Fruit fly (Drosophila melanogaster) whole organism, embryonic: Measurements from ENCODE around the gene Iyd.

Source experiments
- CG11085 ChIP-seq: fragments of 200-800 bp; sonication (Bioruptor generic); IDR thresholded peaks from 2 replicates; pipeline ENCODE4 v1.3.6; 2022; ENCODE audit warnings: missing biosample characterization, missing genetic modification characterization
- CG11093 ChIP-seq: fragments of 200-800 bp; sonication (Bioruptor generic); IDR thresholded peaks from 3 replicates; pipeline ENCODE4 v1.3.6; 2022; ENCODE audit warnings: missing biosample characterization, missing genetic modification characterization
- CG11247 ChIP-seq: fragments of 200-800 bp; sonication (Bioruptor generic); IDR thresholded peaks from 2 replicates; pipeline ENCODE4 v1.3.6; 2022; ENCODE audit warnings: missing biosample characterization, missing genetic modification characterization
- CG11696 ChIP-seq: fragments of 200-800 bp; sonication (Bioruptor generic); IDR thresholded peaks from 2 replicates; pipeline ENCODE4 v1.3.6; 2022; ENCODE audit warnings: missing biosample characterization, missing genetic modification characterization
- CG12299 ChIP-seq: fragments of 200-800 bp; sonication (Bioruptor generic); optimal IDR thresholded peaks from 2 replicates; lab custom pipeline; 2018; ENCODE audit warnings: missing biosample characterization, mild to moderate bottlenecking, missing genetic modification characterization
- CG1233 ChIP-seq: fragments of 200-800 bp; sonication (Bioruptor generic); optimal IDR thresholded peaks from 4 replicates; lab custom pipeline; 2018; ENCODE audit warnings: missing biosample characterization, mild to moderate bottlenecking, missing genetic modification characterization
- CG12744 ChIP-seq: fragments of 200-800 bp; sonication (Bioruptor generic); optimal IDR thresholded peaks from 2 replicates; lab custom pipeline; 2016; ENCODE audit warnings: missing biosample characterization, missing genetic modification characterization
- CG14965 ChIP-seq: fragments of 200-800 bp; sonication (Bioruptor generic); optimal IDR thresholded peaks from 2 replicates; lab custom pipeline; 2016; ENCODE audit warnings: missing biosample characterization, missing genetic modification characterization, borderline replicate concordance
- CG16779 ChIP-seq: fragments of 200-800 bp; sonication (Bioruptor generic); IDR thresholded peaks from 2 replicates; pipeline ENCODE4 v1.3.6; 2022; ENCODE audit warnings: missing biosample characterization, missing genetic modification characterization
- CG16863 ChIP-seq: fragments of 200-800 bp; sonication (Bioruptor generic); optimal IDR thresholded peaks from 3 replicates; lab custom pipeline; 2016; ENCODE audit warnings: missing biosample characterization, missing genetic modification characterization
- CG1792 ChIP-seq: fragments of 200-800 bp; sonication (Bioruptor generic); optimal IDR thresholded peaks from 2 replicates; lab custom pipeline; 2016; ENCODE audit warnings: missing biosample characterization, missing genetic modification characterization
- CG18619 ChIP-seq: fragments of 200-800 bp; sonication (Bioruptor generic); optimal IDR thresholded peaks from 3 replicates; lab custom pipeline; 2017; ENCODE audit warnings: missing biosample characterization, mild to moderate bottlenecking, missing genetic modification characterization
- CG2678 ChIP-seq: fragments of 200-800 bp; sonication (Bioruptor generic); optimal IDR thresholded peaks from 3 replicates; lab custom pipeline; 2019; ENCODE audit warnings: missing biosample characterization, mild to moderate bottlenecking, missing genetic modification characterization, moderate library complexity
- CG31365 ChIP-seq: fragments of 200-800 bp; sonication (Bioruptor generic); optimal IDR thresholded peaks from 2 replicates; lab custom pipeline; 2018; ENCODE audit warnings: missing biosample characterization, mild to moderate bottlenecking, missing genetic modification characterization
- CG3281 ChIP-seq: fragments of 200-800 bp; sonication (Bioruptor generic); optimal IDR thresholded peaks from 3 replicates; lab custom pipeline; 2017; ENCODE audit warnings: missing biosample characterization, mild to moderate bottlenecking, missing genetic modification characterization
- CG33213 ChIP-seq: fragments of 200-800 bp; sonication (Bioruptor generic); optimal IDR thresholded peaks from 3 replicates; lab custom pipeline; 2016; ENCODE audit warnings: missing biosample characterization, missing genetic modification characterization
- CG4404 ChIP-seq: fragments of 200-800 bp; sonication (Bioruptor generic); IDR thresholded peaks from 2 replicates; pipeline ENCODE4 v1.3.6; 2022; ENCODE audit warnings: missing biosample characterization, missing genetic modification characterization
- CG4820 ChIP-seq: fragments of 200-800 bp; sonication (Bioruptor generic); optimal IDR thresholded peaks from 3 replicates; lab custom pipeline; 2016; ENCODE audit warnings: missing biosample characterization, missing genetic modification characterization
- CG5180 ChIP-seq: fragments of 200-800 bp; sonication (Bioruptor generic); optimal IDR thresholded peaks from 3 replicates; lab custom pipeline; 2017; ENCODE audit warnings: missing biosample characterization, missing genetic modification characterization, mild to moderate bottlenecking, moderate library complexity, missing genetic modification reagents
- CG6813 ChIP-seq: fragments of 200-800 bp; sonication (Bioruptor generic); optimal IDR thresholded peaks from 2 replicates; lab custom pipeline; 2017; ENCODE audit warnings: missing biosample characterization, missing genetic modification characterization, mild to moderate bottlenecking, moderate library complexity, missing genetic modification reagents
- CG7786 ChIP-seq: fragments of 200-800 bp; sonication (Bioruptor generic); optimal IDR thresholded peaks from 2 replicates; lab custom pipeline; 2016; ENCODE audit warnings: missing biosample characterization, missing genetic modification characterization
- CG8388 ChIP-seq: fragments of 200-800 bp; sonication (Bioruptor generic); optimal IDR thresholded peaks from 2 replicates; lab custom pipeline; 2019; ENCODE audit warnings: missing biosample characterization, mild to moderate bottlenecking, missing genetic modification characterization, moderate library complexity
- CG9437 ChIP-seq: fragments of 200-800 bp; sonication (Bioruptor generic); optimal IDR thresholded peaks from 2 replicates; lab custom pipeline; 2018; ENCODE audit warnings: missing biosample characterization, mild to moderate bottlenecking, missing genetic modification characterization
- CTCF ChIP-seq: fragments of 200-800 bp; sonication (Bioruptor generic); optimal IDR thresholded peaks from 2 replicates; lab custom pipeline; 2017; ENCODE audit warnings: missing biosample characterization, mild to moderate bottlenecking, missing genetic modification characterization, moderate library complexity
- CoRest ChIP-seq: fragments of 200-800 bp; sonication (Bioruptor generic); optimal IDR thresholded peaks from 3 replicates; lab custom pipeline; 2018; ENCODE audit warnings: missing biosample characterization, mild to moderate bottlenecking, missing genetic modification characterization, moderate library complexity
- D19A ChIP-seq: fragments of 200-800 bp; optimal IDR thresholded peaks from 3 replicates; lab custom pipeline; 2019; ENCODE audit warnings: missing biosample characterization, mild to moderate bottlenecking, missing genetic modification characterization, moderate library complexity
- Gug ChIP-seq: fragments of 200-800 bp; sonication (Bioruptor generic); IDR thresholded peaks from 4 replicates; pipeline ENCODE4 v1.3.6; 2022; ENCODE audit warnings: missing biosample characterization, missing genetic modification characterization
- Jarid2 ChIP-seq: fragments of 200-800 bp; sonication (Bioruptor generic); optimal IDR thresholded peaks from 3 replicates; lab custom pipeline; 2017; ENCODE audit warnings: mild to moderate bottlenecking, missing biosample characterization, missing genetic modification reagents, missing genetic modification characterization
- Kr ChIP-seq: fragments of 200-800 bp; sonication (Bioruptor generic); optimal IDR thresholded peaks from 2 replicates; lab custom pipeline; 2017; ENCODE audit warnings: missing biosample characterization, mild to moderate bottlenecking, missing genetic modification characterization
- Lhr ChIP-seq: fragments of 200-800 bp; sonication (Bioruptor generic); optimal IDR thresholded peaks from 3 replicates; lab custom pipeline; 2017; ENCODE audit warnings: mild to moderate bottlenecking, missing biosample characterization, missing genetic modification reagents, missing genetic modification characterization
- Mad ChIP-seq: fragments of 200-800 bp; sonication (Bioruptor generic); optimal IDR thresholded peaks from 2 replicates; lab custom pipeline; 2016; ENCODE audit warnings: missing biosample characterization, missing genetic modification characterization
- Myb ChIP-seq: fragments of 200-800 bp; sonication (Bioruptor generic); optimal IDR thresholded peaks from 2 replicates; lab custom pipeline; 2016; ENCODE audit warnings: missing biosample characterization, missing genetic modification characterization
- NC2α ChIP-seq: fragments of 200-800 bp; sonication (Bioruptor generic); optimal IDR thresholded peaks from 2 replicates; lab custom pipeline; 2016; ENCODE audit warnings: missing biosample characterization, missing genetic modification characterization
- PHDP ChIP-seq: fragments of 200-800 bp; sonication (Bioruptor generic); optimal IDR thresholded peaks from 3 replicates; lab custom pipeline; 2018; ENCODE audit warnings: missing biosample characterization, mild to moderate bottlenecking, missing genetic modification characterization, moderate library complexity
- Spps ChIP-seq: fragments of 200-800 bp; sonication (Bioruptor generic); optimal IDR thresholded peaks from 2 replicates; lab custom pipeline; 2018; ENCODE audit warnings: missing biosample characterization, mild to moderate bottlenecking, missing genetic modification characterization
- Vsx1 ChIP-seq: fragments of 200-800 bp; sonication (Bioruptor generic); optimal IDR thresholded peaks from 2 replicates; lab custom pipeline; 2017; ENCODE audit warnings: missing biosample characterization, mild to moderate bottlenecking, missing genetic modification characterization, missing genetic modification reagents
- amos ChIP-seq: fragments of 200-800 bp; sonication (Bioruptor generic); IDR thresholded peaks from 2 replicates; pipeline ENCODE4 v1.3.6; 2022; ENCODE audit warnings: missing biosample characterization, missing genetic modification characterization; ENCODE audit not compliant: partially characterized antibody
- ap ChIP-seq: fragments of 200-800 bp; sonication (Bioruptor generic); IDR thresholded peaks from 2 replicates; pipeline ENCODE4 v1.3.6; 2022; ENCODE audit warnings: missing biosample characterization, missing genetic modification characterization
- crol ChIP-seq: fragments of 200-800 bp; sonication (Bioruptor generic); IDR thresholded peaks from 2 replicates; pipeline ENCODE4 v1.3.6; 2022; ENCODE audit warnings: missing biosample characterization, missing genetic modification characterization
- dan ChIP-seq: fragments of 200-800 bp; sonication (Bioruptor generic); IDR thresholded peaks from 2 replicates; pipeline ENCODE4 v1.3.6; 2022; ENCODE audit warnings: missing biosample characterization, missing genetic modification characterization
- gfzf ChIP-seq: fragments of 200-800 bp; sonication (Bioruptor generic); optimal IDR thresholded peaks from 2 replicates; lab custom pipeline; 2016; ENCODE audit warnings: missing biosample characterization, mild to moderate bottlenecking, missing genetic modification characterization, moderate library complexity
- jumu ChIP-seq: fragments of 200-800 bp; sonication (Bioruptor generic); optimal IDR thresholded peaks from 3 replicates; lab custom pipeline; 2016; ENCODE audit warnings: missing biosample characterization, missing genetic modification characterization
- ken ChIP-seq: fragments of 200-800 bp; sonication (Bioruptor generic); IDR thresholded peaks from 3 replicates; pipeline ENCODE4 v1.3.6; 2022; ENCODE audit warnings: missing biosample characterization, missing genetic modification characterization
- kni ChIP-seq: fragments of 200-800 bp; sonication (Bioruptor generic); optimal IDR thresholded peaks from 3 replicates; lab custom pipeline; 2017; ENCODE audit warnings: mild to moderate bottlenecking, missing biosample characterization, missing genetic modification reagents, missing genetic modification characterization
- repo ChIP-seq: fragments of 200-800 bp; sonication (Bioruptor generic); optimal IDR thresholded peaks from 2 replicates; lab custom pipeline; 2016; ENCODE audit warnings: missing biosample characterization, missing genetic modification characterization
- row ChIP-seq: fragments of 200-800 bp; sonication (Bioruptor generic); IDR thresholded peaks from 3 replicates; pipeline ENCODE4 v1.3.6; 2022; ENCODE audit warnings: missing biosample characterization, missing genetic modification characterization
- slou ChIP-seq: fragments of 200-800 bp; sonication (Bioruptor generic); optimal IDR thresholded peaks from 3 replicates; lab custom pipeline; 2016; ENCODE audit warnings: missing biosample characterization, missing genetic modification characterization
- sqz ChIP-seq: fragments of 200-800 bp; sonication (Bioruptor generic); optimal IDR thresholded peaks from 3 replicates; lab custom pipeline; 2018; ENCODE audit warnings: missing biosample characterization, mild to moderate bottlenecking, missing genetic modification characterization
- tio ChIP-seq: fragments of 200-800 bp; sonication (Bioruptor generic); optimal IDR thresholded peaks from 2 replicates; lab custom pipeline; 2017; ENCODE audit warnings: missing biosample characterization, missing genetic modification characterization, inconsistent platforms
- vnd ChIP-seq: fragments of 200-800 bp; sonication (Bioruptor generic); IDR thresholded peaks from 3 replicates; pipeline ENCODE4 v1.3.6; 2022; ENCODE audit warnings: missing biosample characterization, missing genetic modification characterization; ENCODE audit not compliant: partially characterized antibody
- zen ChIP-seq: fragments of 200-800 bp; sonication (Bioruptor generic); optimal IDR thresholded peaks from 3 replicates; lab custom pipeline; 2018; ENCODE audit warnings: missing biosample characterization, mild to moderate bottlenecking, missing genetic modification characterization, moderate library complexity

Gene Iyd

dm6 chr3L:11119901-11120418 lies 23.9 kb upstream of the Iyd start (continued):
- TF ChIP-seq CG1233 (GFP tag; lab: Kevin White, UChicago) (peak; percentile 57), CG11247 (no peak), row (GFP tag; lab: Robert Waterston, UW) (no peak; the same call in 2 of the 3 replicates), NC2α (no peak), CG11696 (no peak), amos (GFP tag; lab: Robert Waterston, UW) (no peak; the same call in 1 of the 2 replicates), Lhr (no peak), Myb (GFP tag; lab: Kevin White, UChicago) (no peak), gfzf (GFP tag; lab: Kevin White, UChicago) (no peak), CG1792 (GFP tag; lab: Kevin White, UChicago) (no peak), slou (GFP tag; lab: Kevin White, UChicago) (no peak), CG4820 (GFP tag; lab: Kevin White, UChicago) (no peak), Kr (no peak), CG12744 (GFP tag; lab: Kevin White, UChicago) (no peak), CG3281 (GFP tag; lab: Kevin White, UChicago) (peak; percentile 20), crol (GFP tag; lab: Robert Waterston, UW) (no peak; the same call in 1 of the 2 replicates), dan (no peak), sqz (GFP tag; lab: Kevin White, UChicago) (no peak), ken (GFP tag; lab: Robert Waterston, UW) (no peak), Vsx1 (GFP tag; lab: Kevin White, UChicago) (peak; percentile 57), Jarid2 (no peak), Spps (no peak), jumu (GFP tag; lab: Kevin White, UChicago) (peak; percentile 14), CTCF (GFP tag; lab: Kevin White, UChicago) (no peak), CG11085 (GFP tag; lab: Robert Waterston, UW) (no peak), ap (GFP tag; lab: Robert Waterston, UW) (no peak), PHDP (tag; lab: Kevin White, UChicago) (peak; percentile 53), tio (GFP tag; lab: Kevin White, UChicago) (no peak), CG4404 (GFP tag; lab: Robert Waterston, UW) (no peak), CG11093 (GFP tag; lab: Robert Waterston, UW) (no peak), CG33213 (no peak), Gug (GFP tag; lab: Robert Waterston, UW) (no peak), CG2678 (tag; lab: Kevin White, UChicago) (peak; percentile 53), D19A (tag; lab: Kevin White, UChicago) (no peak), CG5180 (GFP tag; lab: Kevin White, UChicago) (peak; percentile 31), CG6813 (GFP tag; lab: Kevin White, UChicago) (peak; percentile 71), CG7786 (GFP tag; lab: Kevin White, UChicago) (no peak), CG16863 (no peak), CoRest (no peak), CG16779 (GFP tag; lab: Robert Waterston, UW) (no peak), vnd (GFP tag; lab: Robert Waterston, UW) (no peak), CG9437 (GFP tag; lab: Kevin White, UChicago) (no peak), Mad (GFP tag; lab: Kevin White, UChicago) (peak; percentile 11), kni (peak; percentile 95), CG31365 (tag; lab: Kevin White, UChicago) (peak; percentile 71), CG18619 (GFP tag; lab: Kevin White, UChicago) (no peak), CG8388 (GFP tag; lab: Kevin White, UChicago) (no peak), repo (GFP tag; lab: Kevin White, UChicago) (peak; percentile 14), CG12299 (tag; lab: Kevin White, UChicago) (peak; percentile 66), zen (tag; lab: Kevin White, UChicago) (no peak), CG14965 (GFP tag; lab: Kevin White, UChicago) (peak; percentile 3)
